Worm (Caenorhabditis elegans): Measurements from ENCODE around the gene F38C2.4.

- TF ChIP-seq elt-3 (tag; optimal IDR thresholded peaks at IDR 0.05) (no peak), nhr-2 (tag; optimal IDR thresholded peaks at IDR 0.05) (no peak), lsy-2 (tag; optimal IDR thresholded peaks at IDR 0.05) (no peak), nhr-28 (tag; optimal IDR thresholded peaks at IDR 0.05) (no peak), nhr-237 (tag; optimal IDR thresholded peaks at IDR 0.05) (no peak)
These were observed 34.2 kb upstream of the F38C2.4 start for ce11 chrIV:16236827-16237226.

Data from whole organism, mixed stage, embryonic.